Fruit fly (Drosophila melanogaster) whole organism, embryonic: ENCODE results near the gene DIP-alpha.
A peak's percentile ranks its signal among the peaks of the same experiment; 100 is the strongest.

Experiments used
- Abd-B ChIP-seq: fragments of 200-800 bp; sonication (Bioruptor generic); optimal IDR thresholded peaks from 2 replicates; lab custom pipeline; 2018; ENCODE audit warnings: missing biosample characterization, mild to moderate bottlenecking, missing genetic modification characterization, moderate library complexity
- Bgb ChIP-seq: fragments of 200-800 bp; sonication (Bioruptor generic); IDR thresholded peaks from 2 replicates; pipeline ENCODE4 v1.3.6; 2022; ENCODE audit warnings: missing biosample characterization, missing genetic modification characterization; ENCODE audit not compliant: partially characterized antibody
- C15 ChIP-seq: fragments of 200-800 bp; sonication (Bioruptor generic); IDR thresholded peaks from 3 replicates; pipeline ENCODE4 v1.3.6; 2022; ENCODE audit warnings: missing biosample characterization, missing genetic modification characterization
- CG10209 ChIP-seq: fragments of 200-800 bp; sonication (Bioruptor generic); optimal IDR thresholded peaks from 3 replicates; lab custom pipeline; 2017; ENCODE audit warnings: missing biosample characterization, mild to moderate bottlenecking, missing genetic modification characterization, missing genetic modification reagents
- CG10366 ChIP-seq: fragments of 200-800 bp; sonication (Bioruptor generic); IDR thresholded peaks from 2 replicates; pipeline ENCODE4 v1.3.6; 2022; ENCODE audit warnings: missing biosample characterization, missing genetic modification characterization
- CG11504 ChIP-seq: fragments of 200-800 bp; sonication (Bioruptor generic); optimal IDR thresholded peaks from 3 replicates; lab custom pipeline; 2019; ENCODE audit warnings: missing biosample characterization, mild to moderate bottlenecking, missing genetic modification characterization, moderate library complexity
- CG13123 ChIP-seq: fragments of 200-800 bp; sonication (Bioruptor generic); optimal IDR thresholded peaks from 2 replicates; lab custom pipeline; 2016; ENCODE audit warnings: missing biosample characterization, missing genetic modification characterization
- CG15011 ChIP-seq: fragments of 200-800 bp; sonication (Bioruptor generic); optimal IDR thresholded peaks from 3 replicates; lab custom pipeline; 2018; ENCODE audit warnings: missing biosample characterization, mild to moderate bottlenecking, missing genetic modification characterization
- CG15269 ChIP-seq: fragments of 200-800 bp; sonication (Bioruptor generic); optimal IDR thresholded peaks from 2 replicates; lab custom pipeline; 2018; ENCODE audit warnings: missing biosample characterization, mild to moderate bottlenecking, missing genetic modification characterization, moderate library complexity
- CG15601 ChIP-seq: fragments of 200-800 bp; sonication (Bioruptor generic); optimal IDR thresholded peaks from 3 replicates; lab custom pipeline; 2019; ENCODE audit warnings: missing biosample characterization, mild to moderate bottlenecking, missing genetic modification characterization, moderate library complexity
- CG17361 ChIP-seq: fragments of 200-800 bp; sonication (Bioruptor generic); IDR thresholded peaks from 3 replicates; pipeline ENCODE4 v1.3.6; 2022; ENCODE audit warnings: missing biosample characterization, missing genetic modification characterization
- CG17829 ChIP-seq: fragments of 200-800 bp; optimal IDR thresholded peaks from 2 replicates; lab custom pipeline; 2019; ENCODE audit warnings: missing biosample characterization, mild to moderate bottlenecking, missing genetic modification characterization, moderate library complexity
- CG18599 ChIP-seq: fragments of 200-800 bp; sonication (Bioruptor generic); optimal IDR thresholded peaks from 3 replicates; lab custom pipeline; 2017; ENCODE audit warnings: missing biosample characterization, missing genetic modification characterization, mild to moderate bottlenecking, moderate library complexity, missing genetic modification reagents
- CG18764 ChIP-seq: fragments of 200-800 bp; sonication (Bioruptor generic); optimal IDR thresholded peaks from 3 replicates; lab custom pipeline; 2016; ENCODE audit warnings: missing biosample characterization, missing genetic modification characterization
- CG2678 ChIP-seq: fragments of 200-800 bp; sonication (Bioruptor generic); optimal IDR thresholded peaks from 3 replicates; lab custom pipeline; 2019; ENCODE audit warnings: missing biosample characterization, mild to moderate bottlenecking, missing genetic modification characterization, moderate library complexity
- CG2889 ChIP-seq: fragments of 200-800 bp; sonication (Bioruptor generic); IDR thresholded peaks from 3 replicates; pipeline ENCODE4 v1.3.6; 2022; ENCODE audit warnings: missing biosample characterization, missing genetic modification characterization
- CG32532 ChIP-seq: fragments of 200-800 bp; sonication (Bioruptor generic); IDR thresholded peaks from 2 replicates; pipeline ENCODE4 v1.3.6; 2022; ENCODE audit warnings: missing biosample characterization, missing genetic modification characterization
- CG4820 ChIP-seq: fragments of 200-800 bp; sonication (Bioruptor generic); optimal IDR thresholded peaks from 3 replicates; lab custom pipeline; 2016; ENCODE audit warnings: missing biosample characterization, missing genetic modification characterization
- CG6854 ChIP-seq: fragments of 200-800 bp; sonication (Bioruptor generic); optimal IDR thresholded peaks from 3 replicates; lab custom pipeline; 2017; ENCODE audit warnings: missing biosample characterization, mild to moderate bottlenecking, missing genetic modification characterization
- CG7556 ChIP-seq: fragments of 200-800 bp; sonication (Bioruptor generic); optimal IDR thresholded peaks from 2 replicates; lab custom pipeline; 2017; ENCODE audit warnings: missing biosample characterization, mild to moderate bottlenecking, missing genetic modification characterization
- CG7839 ChIP-seq: fragments of 200-800 bp; sonication (Bioruptor generic); optimal IDR thresholded peaks from 3 replicates; lab custom pipeline; 2018; ENCODE audit warnings: missing biosample characterization, mild to moderate bottlenecking, missing genetic modification characterization, moderate library complexity
- CTCF ChIP-seq: fragments of 200-800 bp; sonication (Bioruptor generic); optimal IDR thresholded peaks from 2 replicates; lab custom pipeline; 2017; ENCODE audit warnings: missing biosample characterization, mild to moderate bottlenecking, missing genetic modification characterization, moderate library complexity
- Deaf1 ChIP-seq: fragments of 200-800 bp; optimal IDR thresholded peaks from 3 replicates; lab custom pipeline; 2019; ENCODE audit warnings: missing biosample characterization, mild to moderate bottlenecking, missing genetic modification characterization, moderate library complexity
- Dek ChIP-seq: fragments of 200-800 bp; sonication (Bioruptor generic); optimal IDR thresholded peaks from 3 replicates; lab custom pipeline; 2019; ENCODE audit warnings: missing biosample characterization, mild to moderate bottlenecking, missing genetic modification characterization, moderate library complexity
- ERR ChIP-seq: fragments of 200-800 bp; sonication (Bioruptor generic); optimal IDR thresholded peaks from 2 replicates; lab custom pipeline; 2016; ENCODE audit warnings: missing biosample characterization, missing genetic modification characterization
- GATAe ChIP-seq: fragments of 200-800 bp; sonication (Bioruptor generic); conservative IDR thresholded peaks from 2 replicates; pipeline ENCODE4 v1.3.6; 2022; ENCODE audit warnings: missing biosample characterization, missing genetic modification characterization
- Xbp1 ChIP-seq: fragments of 200-800 bp; sonication (Bioruptor generic); optimal IDR thresholded peaks from 3 replicates; lab custom pipeline; 2016; ENCODE audit warnings: missing biosample characterization, mild to moderate bottlenecking, missing genetic modification characterization
- ase ChIP-seq: fragments of 200-800 bp; sonication (Bioruptor generic); IDR thresholded peaks from 3 replicates; pipeline ENCODE4 v1.3.6; 2022; ENCODE audit warnings: missing biosample characterization, missing genetic modification characterization
- ash1 ChIP-seq: fragments of 200-800 bp; sonication (Bioruptor generic); optimal IDR thresholded peaks from 2 replicates; lab custom pipeline; 2018; ENCODE audit warnings: missing biosample characterization, mild to moderate bottlenecking, missing genetic modification characterization
- bsh ChIP-seq, 2 experiments: fragments of 200-800 bp; sonication (Bioruptor generic); optimal IDR thresholded peaks; 2 replicates each; lab custom pipeline; 2017 to 2018; ENCODE audit warnings: mild to moderate bottlenecking in 2 of 2, missing biosample characterization in 2 of 2, missing genetic modification characterization in 2 of 2, moderate library complexity in 1 of 2
- danr ChIP-seq: fragments of 200-800 bp; sonication (Bioruptor generic); IDR thresholded peaks from 2 replicates; pipeline ENCODE4 v1.3.6; 2022; ENCODE audit warnings: missing biosample characterization, missing genetic modification characterization
- en ChIP-seq: fragments of 200-800 bp; sonication (Bioruptor generic); optimal IDR thresholded peaks from 2 replicates; lab custom pipeline; 2016; ENCODE audit warnings: missing biosample characterization, missing genetic modification characterization
- fd102C ChIP-seq: fragments of 200-800 bp; sonication (Bioruptor generic); optimal IDR thresholded peaks from 2 replicates; lab custom pipeline; 2018; ENCODE audit warnings: missing biosample characterization, mild to moderate bottlenecking, missing genetic modification characterization, moderate library complexity
- gem ChIP-seq: fragments of 200-800 bp; sonication (Bioruptor generic); optimal IDR thresholded peaks from 2 replicates; lab custom pipeline; 2019; ENCODE audit warnings: missing biosample characterization, mild to moderate bottlenecking, missing genetic modification characterization, moderate library complexity
- grau ChIP-seq: fragments of 200-800 bp; optimal IDR thresholded peaks from 3 replicates; lab custom pipeline; 2019; ENCODE audit warnings: missing biosample characterization, mild to moderate bottlenecking, missing genetic modification characterization, moderate library complexity
- gsb-n ChIP-seq: fragments of 200-800 bp; sonication (Bioruptor generic); optimal IDR thresholded peaks from 3 replicates; lab custom pipeline; 2018; ENCODE audit warnings: missing biosample characterization, mild to moderate bottlenecking, missing genetic modification characterization
- jigr1 ChIP-seq: fragments of 200-800 bp; sonication (Bioruptor generic); IDR thresholded peaks from 3 replicates; pipeline ENCODE4 v1.3.6; 2022; ENCODE audit warnings: missing biosample characterization, missing genetic modification characterization
- pb ChIP-seq: fragments of 200-800 bp; sonication (Bioruptor generic); optimal IDR thresholded peaks from 3 replicates; lab custom pipeline; 2016; ENCODE audit warnings: missing biosample characterization, missing genetic modification characterization
- slbo ChIP-seq: fragments of 200-800 bp; sonication (Bioruptor generic); IDR thresholded peaks from 2 replicates; pipeline ENCODE4 v1.3.6; 2022; ENCODE audit warnings: missing biosample characterization, missing genetic modification characterization
- tio ChIP-seq: fragments of 200-800 bp; sonication (Bioruptor generic); optimal IDR thresholded peaks from 2 replicates; lab custom pipeline; 2017; ENCODE audit warnings: missing biosample characterization, missing genetic modification characterization, inconsistent platforms
- unpg ChIP-seq: fragments of 200-800 bp; sonication (Bioruptor generic); optimal IDR thresholded peaks from 3 replicates; lab custom pipeline; 2018; ENCODE audit warnings: missing biosample characterization, mild to moderate bottlenecking, missing genetic modification characterization, moderate library complexity
- yki ChIP-seq: fragments of >200 bp; optimal IDR thresholded peaks from 3 replicates; lab custom pipeline; 2018
- z ChIP-seq: fragments of 200-800 bp; sonication (Bioruptor generic); IDR thresholded peaks from 3 replicates; pipeline ENCODE4 v1.3.6; 2022; ENCODE audit warnings: missing biosample characterization, missing genetic modification characterization

The DIP-alpha gene

DNA sequence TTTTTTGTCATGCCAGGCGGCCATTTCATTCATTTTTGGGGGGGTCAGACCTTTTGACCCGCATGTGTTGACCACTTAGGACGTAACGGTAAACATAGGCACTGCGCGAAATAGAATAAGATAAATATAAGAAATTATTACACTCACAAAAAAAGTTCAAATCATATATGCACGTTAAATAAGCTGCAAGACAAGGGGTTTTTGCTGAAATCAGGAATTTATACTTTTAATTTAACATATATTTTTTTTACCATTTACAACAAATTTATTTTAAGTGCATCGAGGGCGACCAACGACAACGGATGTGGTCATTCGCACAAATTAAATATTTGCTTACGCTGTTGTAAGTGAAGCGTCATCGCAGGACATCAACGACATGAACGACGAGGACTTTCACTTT is 9.8 kb upstream of the DIP-alpha start (continued):
- no peak for TF ChIP-seq pb
- no peak for TF ChIP-seq ase
- no peak for TF ChIP-seq Xbp1 (GFP tag; lab: Kevin White, UChicago)
- TF ChIP-seq CG10209 (GFP tag; lab: Kevin White, UChicago), result no peak
- no peak for TF ChIP-seq GATAe (GFP tag; lab: Robert Waterston, UW)
- TF ChIP-seq CG4820 (GFP tag; lab: Kevin White, UChicago), result no peak
- TF ChIP-seq CG15601 (tag; lab: Kevin White, UChicago), result no peak
- no peak for TF ChIP-seq CG17361 (GFP tag; lab: Robert Waterston, UW)
- no peak for TF ChIP-seq CG2889 (GFP tag; lab: Robert Waterston, UW)
- TF ChIP-seq unpg (GFP tag; lab: Kevin White, UChicago), result peak; percentile 21
- peak; percentile 18 for TF ChIP-seq CG18599 (GFP tag; lab: Kevin White, UChicago)
- TF ChIP-seq jigr1 (GFP tag; lab: Robert Waterston, UW), result no peak
- no peak for TF ChIP-seq tio (GFP tag; lab: Kevin White, UChicago)
- TF ChIP-seq fd102C, result no peak
- TF ChIP-seq CG7839 (tag; lab: Kevin White, UChicago), result no peak
- no peak for TF ChIP-seq ERR
- no peak for TF ChIP-seq CG13123 (GFP tag; lab: Kevin White, UChicago)
- no peak for TF ChIP-seq en (GFP tag; lab: Kevin White, UChicago)
- TF ChIP-seq CTCF (GFP tag; lab: Kevin White, UChicago), result no peak
- TF ChIP-seq bsh (GFP tag; optimal IDR thresholded peaks at IDR 0.05; lab: Kevin White, UChicago), result no peak
- peak; percentile 24; the same call in 1 of the 2 replicates for TF ChIP-seq slbo
- TF ChIP-seq C15 (GFP tag; lab: Robert Waterston, UW), result no peak
- peak; percentile 28; the same call in 1 of the 2 replicates for TF ChIP-seq CG32532 (GFP tag; lab: Robert Waterston, UW)
- TF ChIP-seq Deaf1 (tag; lab: Kevin White, UChicago), result no peak
- no peak for TF ChIP-seq CG17829 (tag; lab: Kevin White, UChicago)
- TF ChIP-seq CG15269 (tag; lab: Kevin White, UChicago), result peak; percentile 42
- TF ChIP-seq ash1 (GFP tag; lab: Kevin White, UChicago), result no peak
- TF ChIP-seq gsb-n (tag; lab: Kevin White, UChicago), result no peak
- TF ChIP-seq CG10366, result no peak; the same call in 1 of the 2 replicates
- TF ChIP-seq CG6854 (GFP tag; lab: Kevin White, UChicago), result no peak
- TF ChIP-seq CG2678, result peak; percentile 19
- TF ChIP-seq grau, result peak; percentile 32
- TF ChIP-seq Dek (tag; lab: Kevin White, UChicago), result no peak
- peak; percentile 51 for TF ChIP-seq gem (tag; lab: Kevin White, UChicago)
- no peak for TF ChIP-seq danr (GFP tag; lab: Robert Waterston, UW)

- TF ChIP-seq Abd-B (no peak), z (GFP tag; lab: Robert Waterston, UW) (peak; percentile 54; the same call in 1 of the 3 replicates), Deaf1 (tag; lab: Kevin White, UChicago) (peak; percentile 87), Bgb (GFP tag; lab: Robert Waterston, UW) (no peak), CG18599 (GFP tag; lab: Kevin White, UChicago) (peak; percentile 20), slbo (0 out of 2 replicates have a peak, but pooled peaks have one; percentile 14), CG18764 (no peak), CG15011 (no peak), yki (lab: Kevin White, UChicago) (no peak), CG11504 (tag; lab: Kevin White, UChicago) (peak; percentile 6), CG7556 (peak; percentile 16), CG6854 (GFP tag; lab: Kevin White, UChicago) (no peak)
- TF ChIP-seq, all 482 proteins: peak for 6
Measured at dm6 chrX:3574306-3574705, 2.9 kb upstream of the DIP-alpha start, which contains the start of gene AstA-R1. TSS of gene AstA-R1 (plus strand) at chrX:3574536.
